Fruit fly (Drosophila melanogaster) whole organism, prepupa: ENCODE results near the gene CG32572.

Experiments used
- Blimp-1 ChIP-seq: fragments of 200-800 bp; sonication (Bioruptor generic); optimal IDR thresholded peaks from 3 replicates; lab custom pipeline; 2017; ENCODE audit warnings: missing biosample characterization, missing genetic modification characterization, mild to moderate bottlenecking, moderate library complexity, missing genetic modification reagents
- CG10669 ChIP-seq: fragments of 200-800 bp; sonication (Bioruptor generic); optimal IDR thresholded peaks from 3 replicates; lab custom pipeline; 2018; ENCODE audit warnings: missing biosample characterization, mild to moderate bottlenecking, missing genetic modification characterization, moderate library complexity
- CG11762 ChIP-seq: fragments of 200-800 bp; sonication (Bioruptor generic); optimal IDR thresholded peaks from 3 replicates; lab custom pipeline; 2016; ENCODE audit warnings: missing biosample characterization, missing genetic modification characterization; ENCODE audit not compliant: insufficient read depth
- CG15336 ChIP-seq: fragments of 200-800 bp; sonication (Bioruptor generic); IDR thresholded peaks from 2 replicates; pipeline ENCODE4 v1.3.6; 2022; ENCODE audit warnings: missing biosample characterization, missing genetic modification characterization
- CG1621 ChIP-seq: fragments of 200-800 bp; sonication (Bioruptor generic); optimal IDR thresholded peaks from 3 replicates; lab custom pipeline; 2018; ENCODE audit warnings: missing biosample characterization, mild to moderate bottlenecking, missing genetic modification characterization
- CG16779 ChIP-seq: fragments of 200-800 bp; sonication (Bioruptor generic); optimal IDR thresholded peaks from 3 replicates; lab custom pipeline; 2017; ENCODE audit warnings: missing biosample characterization, mild to moderate bottlenecking, missing genetic modification characterization
- CG31627 ChIP-seq: fragments of 200-800 bp; sonication (Bioruptor generic); optimal IDR thresholded peaks from 3 replicates; lab custom pipeline; 2016; ENCODE audit warnings: missing biosample characterization, missing genetic modification characterization
- CG34406 ChIP-seq: fragments of 200-800 bp; sonication (Bioruptor generic); optimal IDR thresholded peaks from 3 replicates; lab custom pipeline; 2016; ENCODE audit warnings: missing biosample characterization, missing genetic modification characterization
- CG3919 ChIP-seq: fragments of 200-800 bp; sonication (Bioruptor generic); optimal IDR thresholded peaks from 3 replicates; lab custom pipeline; 2016; ENCODE audit warnings: missing biosample characterization, missing genetic modification characterization
- CG4318 ChIP-seq: fragments of 200-800 bp; sonication (Bioruptor generic); optimal IDR thresholded peaks from 3 replicates; lab custom pipeline; 2017; ENCODE audit warnings: missing biosample characterization, mild to moderate bottlenecking, missing genetic modification characterization
- CG6163 ChIP-seq: fragments of 200-800 bp; sonication (Bioruptor generic); IDR thresholded peaks from 3 replicates; pipeline ENCODE4 v1.3.6; 2022; ENCODE audit warnings: missing biosample characterization, missing genetic modification characterization
- CG6276 ChIP-seq: fragments of 200-800 bp; sonication (Bioruptor generic); optimal IDR thresholded peaks from 2 replicates; lab custom pipeline; 2017; ENCODE audit warnings: missing biosample characterization, mild to moderate bottlenecking, missing genetic modification characterization
- CG6792 ChIP-seq: fragments of 200-800 bp; sonication (Bioruptor generic); optimal IDR thresholded peaks from 3 replicates; lab custom pipeline; 2016; ENCODE audit warnings: missing biosample characterization, missing genetic modification characterization
- CG6854 ChIP-seq: fragments of 200-800 bp; sonication (Bioruptor generic); optimal IDR thresholded peaks from 2 replicates; lab custom pipeline; 2017; ENCODE audit warnings: missing biosample characterization, mild to moderate bottlenecking, missing genetic modification characterization
- CG7368 ChIP-seq: fragments of 200-800 bp; sonication (Bioruptor generic); optimal IDR thresholded peaks from 3 replicates; lab custom pipeline; 2016; ENCODE audit warnings: missing biosample characterization, missing genetic modification characterization
- CG8119 ChIP-seq: fragments of 200-800 bp; sonication (Bioruptor generic); IDR thresholded peaks from 3 replicates; pipeline ENCODE4 v1.3.6; 2022; ENCODE audit warnings: missing biosample characterization, missing genetic modification characterization
- CG8319 ChIP-seq: fragments of 200-800 bp; sonication (Bioruptor generic); optimal IDR thresholded peaks from 3 replicates; lab custom pipeline; 2016; ENCODE audit warnings: missing biosample characterization, missing genetic modification characterization
- CG8632 ChIP-seq: fragments of 200-800 bp; sonication (Bioruptor generic); optimal IDR thresholded peaks from 3 replicates; lab custom pipeline; 2016; ENCODE audit warnings: missing biosample characterization, missing genetic modification characterization
- Eip75B ChIP-seq: fragments of 200-800 bp; sonication (Bioruptor generic); optimal IDR thresholded peaks from 3 replicates; lab custom pipeline; 2016; ENCODE audit warnings: missing biosample characterization, missing genetic modification characterization
- Eip78C ChIP-seq: fragments of 200-800 bp; sonication (Bioruptor generic); peaks from one replicate; lab custom pipeline; 2016; ENCODE audit warnings: missing biosample characterization, missing genetic modification characterization
- Eip93F ChIP-seq: fragments of 200-800 bp; sonication (Bioruptor generic); optimal IDR thresholded peaks from 2 replicates; lab custom pipeline; 2016; ENCODE audit warnings: missing biosample characterization, mild to moderate bottlenecking, missing genetic modification characterization
- Ets21C ChIP-seq: fragments of 200-800 bp; sonication (Bioruptor generic); optimal IDR thresholded peaks from 3 replicates; lab custom pipeline; 2016; ENCODE audit warnings: missing biosample characterization, missing genetic modification characterization
- Ets96B ChIP-seq: fragments of 200-800 bp; optimal IDR thresholded peaks from 2 replicates; lab custom pipeline; 2019; ENCODE audit warnings: missing biosample characterization, mild to moderate bottlenecking, missing genetic modification characterization, moderate library complexity
- Gug ChIP-seq: fragments of 200-800 bp; sonication (Bioruptor generic); IDR thresholded peaks from 2 replicates; pipeline ENCODE4 v1.3.6; 2022; ENCODE audit warnings: missing biosample characterization, missing genetic modification characterization
- Hr39 ChIP-seq: fragments of 200-800 bp; sonication (Bioruptor generic); optimal IDR thresholded peaks from 2 replicates; lab custom pipeline; 2016; ENCODE audit warnings: missing biosample characterization, missing genetic modification characterization
- Hr4 ChIP-seq: fragments of 200-800 bp; sonication (Bioruptor generic); optimal IDR thresholded peaks from 3 replicates; lab custom pipeline; 2016; ENCODE audit warnings: missing biosample characterization, missing genetic modification characterization
- Lpt ChIP-seq: fragments of 200-800 bp; sonication (Bioruptor generic); optimal IDR thresholded peaks from 3 replicates; lab custom pipeline; 2016; ENCODE audit warnings: missing biosample characterization, missing genetic modification characterization
- OdsH ChIP-seq: fragments of 200-800 bp; sonication (Bioruptor generic); optimal IDR thresholded peaks from 3 replicates; lab custom pipeline; 2016; ENCODE audit warnings: missing biosample characterization, missing genetic modification characterization
- Smox ChIP-seq: fragments of 200-800 bp; sonication (Bioruptor generic); optimal IDR thresholded peaks from 3 replicates; lab custom pipeline; 2016; ENCODE audit warnings: missing biosample characterization, missing genetic modification characterization
- Sox102F ChIP-seq: fragments of 200-800 bp; sonication (Bioruptor generic); optimal IDR thresholded peaks from 2 replicates; lab custom pipeline; 2016; ENCODE audit warnings: missing biosample characterization, mild to moderate bottlenecking, missing genetic modification characterization
- Sox14 ChIP-seq: fragments of 200-800 bp; sonication (Bioruptor generic); optimal IDR thresholded peaks from 3 replicates; lab custom pipeline; 2016; ENCODE audit warnings: missing biosample characterization, missing genetic modification characterization
- Sox15 ChIP-seq: fragments of 200-800 bp; sonication (Bioruptor generic); optimal IDR thresholded peaks from 3 replicates; lab custom pipeline; 2016; ENCODE audit warnings: missing biosample characterization, missing genetic modification characterization
- achi ChIP-seq: fragments of 200-800 bp; sonication (Bioruptor generic); optimal IDR thresholded peaks from 3 replicates; lab custom pipeline; 2016; ENCODE audit warnings: missing biosample characterization, missing genetic modification characterization
- acj6 ChIP-seq: fragments of 200-800 bp; sonication (Bioruptor generic); optimal IDR thresholded peaks from 3 replicates; lab custom pipeline; 2016; ENCODE audit warnings: missing biosample characterization, missing genetic modification characterization
- cyc ChIP-seq: fragments of 200-800 bp; sonication (Bioruptor generic); optimal IDR thresholded peaks from 3 replicates; lab custom pipeline; 2016; ENCODE audit warnings: missing biosample characterization, missing genetic modification characterization
- dac ChIP-seq: fragments of 200-800 bp; sonication (Bioruptor generic); optimal IDR thresholded peaks from 2 replicates; lab custom pipeline; 2017; ENCODE audit warnings: missing biosample characterization, mild to moderate bottlenecking, missing genetic modification characterization
- dsx ChIP-seq: fragments of 200-800 bp; optimal IDR thresholded peaks from 3 replicates; lab custom pipeline; 2019; ENCODE audit warnings: missing biosample characterization, mild to moderate bottlenecking, missing genetic modification characterization, moderate library complexity; ENCODE audit not compliant: poor library complexity, severe bottlenecking
- eg ChIP-seq: fragments of 200-800 bp; sonication (Bioruptor generic); IDR thresholded peaks from 3 replicates; pipeline ENCODE4 v1.3.6; 2022; ENCODE audit warnings: missing biosample characterization, missing genetic modification characterization
- esn ChIP-seq: fragments of 200-800 bp; sonication (Bioruptor generic); optimal IDR thresholded peaks from 2 replicates; lab custom pipeline; 2016; ENCODE audit warnings: missing biosample characterization, mild to moderate bottlenecking, missing genetic modification characterization, moderate library complexity
- fd59A ChIP-seq: fragments of 200-800 bp; sonication (Bioruptor generic); optimal IDR thresholded peaks from 2 replicates; lab custom pipeline; 2017; ENCODE audit warnings: missing biosample characterization, mild to moderate bottlenecking, missing genetic modification characterization, missing genetic modification reagents
- fd85E ChIP-seq: fragments of 200-800 bp; sonication (Bioruptor generic); optimal IDR thresholded peaks from 3 replicates; lab custom pipeline; 2016; ENCODE audit warnings: missing biosample characterization, missing genetic modification characterization
- fkh ChIP-seq: fragments of 200-800 bp; sonication (Bioruptor generic); optimal IDR thresholded peaks from 3 replicates; lab custom pipeline; 2017; ENCODE audit warnings: missing biosample characterization, mild to moderate bottlenecking, missing genetic modification characterization, moderate library complexity
- lz ChIP-seq: fragments of 200-800 bp; sonication (Bioruptor generic); optimal IDR thresholded peaks from 3 replicates; lab custom pipeline; 2016; ENCODE audit warnings: missing biosample characterization, missing genetic modification characterization
- net ChIP-seq: fragments of 200-800 bp; sonication (Bioruptor generic); optimal IDR thresholded peaks from 3 replicates; lab custom pipeline; 2016; ENCODE audit warnings: missing biosample characterization, missing genetic modification characterization
- pdm3 ChIP-seq: fragments of 200-800 bp; sonication (Bioruptor generic); optimal IDR thresholded peaks from 3 replicates; lab custom pipeline; 2016; ENCODE audit warnings: missing biosample characterization, missing genetic modification characterization
- salr ChIP-seq, 2 experiments: fragments of 200-800 bp; sonication (Bioruptor generic); optimal IDR thresholded peaks; 3 replicates each; lab custom pipeline; 2016 to 2018; ENCODE audit warnings: missing biosample characterization in 2 of 2, missing genetic modification characterization in 2 of 2, mild to moderate bottlenecking in 1 of 2
- spab ChIP-seq: fragments of 200-800 bp; sonication (Bioruptor generic); optimal IDR thresholded peaks from 2 replicates; lab custom pipeline; 2017; ENCODE audit warnings: missing biosample characterization, mild to moderate bottlenecking, missing genetic modification characterization, missing genetic modification reagents
- svp ChIP-seq: fragments of 200-800 bp; sonication (Bioruptor generic); peaks from one replicate; lab custom pipeline; 2016; ENCODE audit warnings: missing biosample characterization, missing genetic modification characterization
- topi ChIP-seq: fragments of 200-800 bp; sonication (Bioruptor generic); optimal IDR thresholded peaks from 3 replicates; lab custom pipeline; 2016; ENCODE audit warnings: missing biosample characterization, missing genetic modification characterization
- vri ChIP-seq: fragments of 200-800 bp; sonication (Bioruptor generic); optimal IDR thresholded peaks from 3 replicates; lab custom pipeline; 2016; ENCODE audit warnings: missing biosample characterization, mild to moderate bottlenecking, missing genetic modification characterization

CG32572 gene

dm6 chrX:16764955-16765354, 44.0 kb downstream of the CG32572 start (continued):
- TF ChIP-seq CG6163 (no peak), fkh (no peak), dac (no peak), CG8119 (GFP tag; lab: Robert Waterston, UW) (peak; percentile 38; the same call in 1 of the 3 replicates), CG31627 (GFP tag; lab: Kevin White, UChicago) (no peak), acj6 (GFP tag; lab: Kevin White, UChicago) (peak; percentile 18), CG6276 (peak; percentile 24), lz (GFP tag; lab: Kevin White, UChicago) (peak; percentile 33), dsx (peak; percentile 62), esn (GFP tag; lab: Kevin White, UChicago) (peak; percentile 53), Ets21C (GFP tag; lab: Kevin White, UChicago) (no peak), topi (GFP tag; lab: Kevin White, UChicago) (peak; percentile 47)

- TF ChIP-seq Lpt = peak; percentile 56
- TF ChIP-seq Eip75B = peak; percentile 37
- TF ChIP-seq achi (GFP tag; lab: Kevin White, UChicago) = peak; percentile 47
- TF ChIP-seq CG16779 (tag; lab: Kevin White, UChicago) = no peak
- TF ChIP-seq CG6276 = no peak
- no peak for TF ChIP-seq Eip93F (GFP tag; lab: Kevin White, UChicago)
- no peak for TF ChIP-seq CG11762
- TF ChIP-seq Sox15 (GFP tag; lab: Kevin White, UChicago) = no peak
- peak; percentile 4 for TF ChIP-seq dsx
- no peak for TF ChIP-seq Blimp-1 (GFP tag; lab: Kevin White, UChicago)
- no peak for TF ChIP-seq lz (GFP tag; lab: Kevin White, UChicago)
- peak; percentile 13 for TF ChIP-seq CG6792 (GFP tag; lab: Kevin White, UChicago)
- TF ChIP-seq net (GFP tag; lab: Kevin White, UChicago) = no peak
- TF ChIP-seq topi (GFP tag; lab: Kevin White, UChicago) = peak; percentile 1
- TF ChIP-seq CG1621 (tag; lab: Kevin White, UChicago) = no peak
- TF ChIP-seq CG6854 = no peak
- TF ChIP-seq Smox (GFP tag; lab: Kevin White, UChicago) = peak; percentile 7
- TF ChIP-seq spab (GFP tag; lab: Kevin White, UChicago) = no peak
- TF ChIP-seq CG15336 = peak; percentile 65; the same call in 1 of the 2 replicates
- TF ChIP-seq vri (GFP tag; lab: Kevin White, UChicago) = no peak
- TF ChIP-seq fd59A = peak; percentile 2
- TF ChIP-seq CG8319 (GFP tag; lab: Kevin White, UChicago) = no peak
- TF ChIP-seq Sox14 (GFP tag; lab: Kevin White, UChicago) = peak; percentile 30
- no peak for TF ChIP-seq CG6163
- peak; percentile 63 for TF ChIP-seq Hr4 (GFP tag; lab: Kevin White, UChicago)
- TF ChIP-seq salr (GFP tag; optimal IDR thresholded peaks at IDR 0.05; lab: Kevin White, UChicago) = no peak
- TF ChIP-seq Ets21C (GFP tag; lab: Kevin White, UChicago) = no peak
- no peak for TF ChIP-seq svp (GFP tag; lab: Kevin White, UChicago)
- peak; percentile 46; the same call in 2 of the 3 replicates for TF ChIP-seq CG8119 (GFP tag; lab: Robert Waterston, UW)
- no peak for TF ChIP-seq CG10669 (GFP tag; lab: Kevin White, UChicago)
- TF ChIP-seq fd85E (GFP tag; lab: Kevin White, UChicago) = no peak
- TF ChIP-seq eg (GFP tag; lab: Robert Waterston, UW) = 0 out of 3 replicates have a peak, but pooled peaks have one; percentile 38
- peak; percentile 50 for TF ChIP-seq pdm3 (GFP tag; lab: Kevin White, UChicago)
- TF ChIP-seq CG8632 (GFP tag; lab: Kevin White, UChicago) = peak; percentile 30
- TF ChIP-seq Hr39 (GFP tag; lab: Kevin White, UChicago) = no peak
- TF ChIP-seq CG4318 (GFP tag; lab: Kevin White, UChicago) = no peak
- TF ChIP-seq Eip78C (GFP tag; lab: Kevin White, UChicago) = peak; percentile 84
- peak; percentile 40 for TF ChIP-seq acj6 (GFP tag; lab: Kevin White, UChicago)
- no peak for TF ChIP-seq CG34406 (GFP tag; lab: Kevin White, UChicago)
- TF ChIP-seq Ets96B = peak; percentile 15
- TF ChIP-seq Sox102F = no peak
- TF ChIP-seq cyc (GFP tag; lab: Kevin White, UChicago) = no peak
- TF ChIP-seq CG3919 (GFP tag; lab: Kevin White, UChicago) = peak; percentile 7
- no peak for TF ChIP-seq Gug (GFP tag; lab: Robert Waterston, UW)
- no peak for TF ChIP-seq CG7368 (GFP tag; lab: Kevin White, UChicago)
- TF ChIP-seq OdsH (GFP tag; lab: Kevin White, UChicago) = peak; percentile 54
Measured at dm6 chrX:16765809-16766208, 44.8 kb downstream of the CG32572 start.
